Fruit fly (Drosophila melanogaster): ENCODE measurements around the gene rump.

Gene rump

dm6 chr3R:9496748-9497147 lies 13.4 kb downstream of the rump start (continued):
- 0 out of 3 replicates have a peak, but pooled peaks have one; percentile 23 for TF ChIP-seq tgo (GFP tag; IDR thresholded peaks at IDR 0.05)
- no peak for TF ChIP-seq CG2202 (tag; optimal IDR thresholded peaks at IDR 0.05)
- TF ChIP-seq E2f2 (GFP tag; IDR thresholded peaks at IDR 0.05) = peak; percentile 100
- 0 out of 2 replicates have a peak, but pooled peaks have one; percentile 30 for TF ChIP-seq danr (GFP tag; IDR thresholded peaks at IDR 0.05)
- no peak for TF ChIP-seq GATAe (GFP tag; conservative IDR thresholded peaks at IDR 0.05)
- peak; percentile 86 for TF ChIP-seq CG14710 (tag; optimal IDR thresholded peaks at IDR 0.05)
- TF ChIP-seq toy (GFP tag; IDR thresholded peaks at IDR 0.05) = no peak
- TF ChIP-seq croc (GFP tag; conservative IDR thresholded peaks at IDR 0.05) = peak; percentile 30; the same call in 1 of the 3 replicates
- TF ChIP-seq CG17328 (GFP tag; IDR thresholded peaks at IDR 0.05) = no peak
- peak; percentile 62 for TF ChIP-seq CG11504 (tag; optimal IDR thresholded peaks at IDR 0.05)
- peak in 1 of 2 experiments; percentile 3 for TF ChIP-seq crp (GFP tag; optimal IDR thresholded peaks at IDR 0.05)
- peak; percentile 87 for TF ChIP-seq sug (tag; optimal IDR thresholded peaks at IDR 0.05)
- peak; percentile 39; the same call in 1 of the 2 replicates for TF ChIP-seq hbn (GFP tag; IDR thresholded peaks at IDR 0.05; ENCODE audit: partially characterized antibody)
- peak; percentile 58 for TF ChIP-seq fd3F (GFP tag; optimal IDR thresholded peaks at IDR 0.05)
- TF ChIP-seq NC2α (GFP tag; optimal IDR thresholded peaks at IDR 0.05) = peak; percentile 36
- TF ChIP-seq zen (tag; optimal IDR thresholded peaks at IDR 0.05) = peak; percentile 64
- no peak for TF ChIP-seq usp (GFP tag; optimal IDR thresholded peaks at IDR 0.05)
- peak; percentile 17 for TF ChIP-seq Max (GFP tag; optimal IDR thresholded peaks at IDR 0.05)
- TF ChIP-seq Doc3 (GFP tag; IDR thresholded peaks at IDR 0.05; ENCODE audit: partially characterized antibody) = no peak
- peak; percentile 48 for TF ChIP-seq ftz-f1 (GFP tag; optimal IDR thresholded peaks at IDR 0.05)
- peak; percentile 5 for TF ChIP-seq en (GFP tag; optimal IDR thresholded peaks at IDR 0.05)
- TF ChIP-seq eve (GFP tag; optimal IDR thresholded peaks at IDR 0.05) = no peak
- peak; percentile 86 for TF ChIP-seq Myb (GFP tag; optimal IDR thresholded peaks at IDR 0.05)
- peak; percentile 40; the same call in 3 of the 4 replicates for TF ChIP-seq Dll (GFP tag; IDR thresholded peaks at IDR 0.05; ENCODE audit: partially characterized antibody)
- TF ChIP-seq Nf-YB (GFP tag; optimal IDR thresholded peaks at IDR 0.05) = peak; percentile 30
- no peak for TF ChIP-seq hth (optimal IDR thresholded peaks at IDR 0.05)
- TF ChIP-seq CG17361 (GFP tag; IDR thresholded peaks at IDR 0.05) = peak; percentile 65
- peak; percentile 67; the same call in 1 of the 2 replicates for TF ChIP-seq nerfin-2 (GFP tag; IDR thresholded peaks at IDR 0.05; ENCODE audit: partially characterized antibody)
- peak; percentile 80 for TF ChIP-seq eyg (GFP tag; optimal IDR thresholded peaks at IDR 0.05)
- TF ChIP-seq Hmr (GFP tag; optimal IDR thresholded peaks at IDR 0.05) = peak; percentile 94
- peak; percentile 83 for TF ChIP-seq Antp (GFP tag; optimal IDR thresholded peaks at IDR 0.05)
- no peak for TF ChIP-seq CG2129 (GFP tag; IDR thresholded peaks at IDR 0.05; ENCODE audit: partially characterized antibody)
- peak; percentile 36 for TF ChIP-seq CG4328 (GFP tag; optimal IDR thresholded peaks at IDR 0.05)
- TF ChIP-seq CG6683 (GFP tag; optimal IDR thresholded peaks at IDR 0.05) = no peak
- TF ChIP-seq Sry-δ (GFP tag; optimal IDR thresholded peaks at IDR 0.05) = peak; percentile 76
- no peak for TF ChIP-seq CG8478 (optimal IDR thresholded peaks at IDR 0.05)
- TF ChIP-seq grn (GFP tag; optimal IDR thresholded peaks at IDR 0.05) = peak; percentile 84
- peak; percentile 36 for TF ChIP-seq Vsx1 (GFP tag; optimal IDR thresholded peaks at IDR 0.05)
- TF ChIP-seq sob (GFP tag; IDR thresholded peaks at IDR 0.05) = peak; percentile 85
- TF ChIP-seq CG11398 (GFP tag; optimal IDR thresholded peaks at IDR 0.05) = peak; percentile 58
- peak; percentile 77 for TF ChIP-seq CG12769 (tag; optimal IDR thresholded peaks at IDR 0.05)
- TF ChIP-seq Eip74EF (GFP tag; optimal IDR thresholded peaks at IDR 0.05) = peak; percentile 3 to 16
- peak; percentile 55 for TF ChIP-seq Bdp1 (GFP tag; optimal IDR thresholded peaks at IDR 0.05)
- peak; percentile 70 for TF ChIP-seq CG2678 (tag; optimal IDR thresholded peaks at IDR 0.05)
- TF ChIP-seq Kr (GFP tag; optimal IDR thresholded peaks at IDR 0.05) = no peak
- peak; percentile 46 for TF ChIP-seq CG17385 (GFP tag; optimal IDR thresholded peaks at IDR 0.05)
- peak; percentile 85 for TF ChIP-seq pho (GFP tag; optimal IDR thresholded peaks at IDR 0.05)
- peak; percentile 91 for TF ChIP-seq Rfx (GFP tag; IDR thresholded peaks at IDR 0.05)
- TF ChIP-seq CG15011 (GFP tag; optimal IDR thresholded peaks at IDR 0.05) = no peak
- peak; percentile 40; the same call in 1 of the 2 replicates for TF ChIP-seq E2f1 (GFP tag; IDR thresholded peaks at IDR 0.05)
- no peak for TF ChIP-seq gt (GFP tag; IDR thresholded peaks at IDR 0.05)
